Fruit fly (Drosophila melanogaster): ENCODE results near the gene Pp2B-14D.
A peak's percentile ranks its signal among the peaks of the same experiment; 100 is the strongest.

Pp2B-14D gene

DNA sequence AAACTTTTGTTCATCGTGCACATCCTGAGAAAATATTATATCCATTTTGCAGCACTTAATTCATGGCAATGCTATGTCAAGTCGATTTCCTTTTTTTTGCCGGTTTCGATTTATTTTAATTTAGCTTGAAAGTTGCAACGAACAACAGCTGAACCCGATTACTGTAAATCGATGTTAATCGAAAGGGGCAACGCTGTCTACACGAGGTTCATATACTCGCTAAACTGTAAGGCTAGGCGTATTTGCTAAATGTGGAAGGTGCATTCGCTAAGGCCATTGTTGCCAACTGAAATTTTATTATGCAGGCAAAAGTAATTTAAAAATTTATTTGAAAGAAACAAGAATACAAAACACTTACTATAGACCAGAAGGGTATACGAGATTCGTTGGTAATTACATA, 12.4 kb downstream of the Pp2B-14D start, which contains the start of gene CG9902 (continued):
- TF ChIP-seq CG16863 (GFP tag; optimal IDR thresholded peaks at IDR 0.05) (no peak), NK7.1 (GFP tag; optimal IDR thresholded peaks at IDR 0.05) (no peak), CG2120 (GFP tag; optimal IDR thresholded peaks at IDR 0.05) (peak; percentile 34), Eip74EF (GFP tag; optimal IDR thresholded peaks at IDR 0.05) (no peak), CG3065 (GFP tag; optimal IDR thresholded peaks at IDR 0.05) (no peak), pho (GFP tag; optimal IDR thresholded peaks at IDR 0.05) (peak; percentile 11), CG4707 (GFP tag; optimal IDR thresholded peaks at IDR 0.05) (no peak), CG30020 (tag; optimal IDR thresholded peaks at IDR 0.05) (peak; percentile 1), CG9817 (tag; optimal IDR thresholded peaks at IDR 0.05) (no peak), NFAT (GFP tag; IDR thresholded peaks at IDR 0.05) (no peak), amos (GFP tag; IDR thresholded peaks at IDR 0.05; ENCODE audit: partially characterized antibody) (peak; percentile 85), stwl (tag; optimal IDR thresholded peaks at IDR 0.05) (peak; percentile 90), Taf1 (GFP tag; IDR thresholded peaks at IDR 0.05) (no peak), nerfin-1 (tag; optimal IDR thresholded peaks at IDR 0.05) (no peak), Bgb (GFP tag; IDR thresholded peaks at IDR 0.05; ENCODE audit: partially characterized antibody) (peak; percentile 83), CG14860 (GFP tag; IDR thresholded peaks at IDR 0.05; ENCODE audit: partially characterized antibody) (peak; percentile 45; the same call in 1 of the 3 replicates), Elba2 (GFP tag; optimal IDR thresholded peaks at IDR 0.05) (no peak), Trl (optimal IDR thresholded peaks at IDR 0.05) (no peak), Trl (GFP tag; optimal IDR thresholded peaks at IDR 0.05) (no peak), CG7963 (GFP tag; IDR thresholded peaks at IDR 0.05; ENCODE audit: partially characterized antibody) (peak; percentile 76), chif (GFP tag; optimal IDR thresholded peaks at IDR 0.05) (no peak)

DNA sequence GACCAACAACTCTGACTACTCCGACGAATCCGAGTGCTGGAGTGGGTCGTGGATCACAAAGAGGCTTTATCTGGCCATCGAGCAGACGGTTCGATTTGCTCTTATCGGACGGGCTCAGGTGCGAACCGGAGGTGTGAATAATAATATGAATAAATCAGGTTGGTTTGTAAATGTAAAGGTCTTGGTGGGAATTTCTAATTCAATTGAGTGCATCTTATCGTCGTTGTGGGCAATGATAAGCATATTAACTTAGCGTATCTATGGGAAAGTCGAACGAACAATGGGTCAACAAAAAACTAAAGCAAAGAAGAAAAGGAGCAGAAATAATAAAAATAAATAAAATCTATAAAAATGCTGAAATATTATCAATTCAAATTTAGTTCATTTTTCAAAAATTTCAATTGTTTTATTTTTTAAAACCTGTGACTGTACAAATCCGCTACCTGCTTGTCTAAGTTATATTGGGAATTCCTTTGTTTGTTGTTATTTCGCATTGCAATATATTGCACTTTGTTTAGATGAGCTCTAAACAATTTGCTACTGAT, 18.9 kb downstream of the Pp2B-14D start, which contains the start of gene CG9903:
Gene CG9903 (minus strand): TSS at position 51 of the 545 bp plus-strand sequence.
- TF ChIP-seq nerfin-2 (GFP tag; IDR thresholded peaks at IDR 0.05; ENCODE audit: partially characterized antibody), result no peak
- TF ChIP-seq ro (GFP tag; IDR thresholded peaks at IDR 0.05), result no peak
- no peak for TF ChIP-seq repo (GFP tag; optimal IDR thresholded peaks at IDR 0.05)
- TF ChIP-seq CG7928 (GFP tag; optimal IDR thresholded peaks at IDR 0.05), result no peak
- no peak for TF ChIP-seq CG13287 (GFP tag; IDR thresholded peaks at IDR 0.05; ENCODE audit: partially characterized antibody)
- peak; percentile 17 for TF ChIP-seq exex (tag; optimal IDR thresholded peaks at IDR 0.05)
- no peak for TF ChIP-seq so (GFP tag; IDR thresholded peaks at IDR 0.05)
- TF ChIP-seq grn (GFP tag; optimal IDR thresholded peaks at IDR 0.05), result peak; percentile 44
- TF ChIP-seq sens-2 (GFP tag; IDR thresholded peaks at IDR 0.05), result 0 out of 2 replicates have a peak, but pooled peaks have one; percentile 13
- TF ChIP-seq Spps (tag; optimal IDR thresholded peaks at IDR 0.05), result no peak
- peak; percentile 6 for TF ChIP-seq sug (tag; optimal IDR thresholded peaks at IDR 0.05)

DNA sequence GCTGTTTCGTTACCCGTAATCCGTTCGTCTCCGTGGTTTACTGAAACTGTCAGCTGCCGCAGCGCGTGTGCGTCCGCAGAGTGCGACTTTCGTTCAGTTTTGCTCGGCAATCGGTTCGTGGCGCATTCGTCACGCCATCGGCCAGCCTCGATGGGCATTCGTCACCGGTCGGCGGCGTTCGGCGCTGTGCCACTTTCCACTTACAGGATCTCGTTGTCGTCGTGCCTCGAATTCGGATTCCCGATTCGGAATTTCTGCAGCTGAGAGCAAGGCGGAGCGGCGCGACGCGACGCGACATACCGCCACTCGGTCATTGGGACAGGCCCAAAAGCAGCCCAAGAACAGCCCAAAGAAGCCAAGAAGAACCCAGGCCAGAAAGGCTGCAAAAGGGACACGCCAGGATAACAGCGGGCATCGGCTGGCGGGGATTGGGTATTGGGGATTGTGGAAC, 26.7 kb downstream of the Pp2B-14D start, which contains the start of gene para:
Gene para (minus strand): TSS at position 51 of the 451 bp plus-strand sequence.
- TF ChIP-seq Jarid2 (GFP tag; optimal IDR thresholded peaks at IDR 0.05), result no peak
- TF ChIP-seq Meics (GFP tag; optimal IDR thresholded peaks at IDR 0.05), result peak; percentile 37
- no peak for TF ChIP-seq CG6854 (GFP tag; optimal IDR thresholded peaks at IDR 0.05)
- TF ChIP-seq Doc3 (GFP tag; IDR thresholded peaks at IDR 0.05; ENCODE audit: partially characterized antibody), result no peak
- peak; percentile 24 for TF ChIP-seq CG10543 (GFP tag; optimal IDR thresholded peaks at IDR 0.05)
- TF ChIP-seq CG15073 (GFP tag; optimal IDR thresholded peaks at IDR 0.05), result no peak
- TF ChIP-seq Deaf1 (tag; optimal IDR thresholded peaks at IDR 0.05), result peak; percentile 95
- peak; percentile 19; the same call in 1 of the 2 replicates for TF ChIP-seq crol (GFP tag; IDR thresholded peaks at IDR 0.05)
- TF ChIP-seq CG13894 (tag; optimal IDR thresholded peaks at IDR 0.05), result peak; percentile 57
- TF ChIP-seq Gug (GFP tag; IDR thresholded peaks at IDR 0.05), result no peak
- no peak for TF ChIP-seq Ravus (GFP tag; IDR thresholded peaks at IDR 0.05)
- peak; percentile 15; the same call in 1 of the 2 replicates for TF ChIP-seq Adf1 (GFP tag; IDR thresholded peaks at IDR 0.05)
- TF ChIP-seq CG31224 (GFP tag; IDR thresholded peaks at IDR 0.05), result no peak
- peak; percentile 42 for TF ChIP-seq abd-A (tag; optimal IDR thresholded peaks at IDR 0.05)
- peak; percentile 57 for TF ChIP-seq Med (GFP tag)
- TF ChIP-seq Sox100B (GFP tag; optimal IDR thresholded peaks at IDR 0.05), result no peak
- peak; percentile 4 for TF ChIP-seq CG18599 (GFP tag; optimal IDR thresholded peaks at IDR 0.05)

Measured in whole organism, embryonic.